Worm (Caenorhabditis elegans) whole organism, late embryonic: Measurements from ENCODE around the gene arx-6.

Experiments
- F13H6.1 ChIP-seq: sonication (generic microtip); optimal IDR thresholded peaks from 2 replicates; lab custom pipeline; 2016; ENCODE audit warnings: missing genetic modification characterization, missing compliant biosample characterization
- ceh-30 ChIP-seq: fragments of 150-350 bp; optimal IDR thresholded peaks from 2 replicates; lab custom pipeline; 2014; ENCODE audit warnings: missing biosample characterization, missing genetic modification characterization
- elt-2 ChIP-seq: sonication (generic microtip); optimal IDR thresholded peaks from 2 replicates; lab custom pipeline; 2016; ENCODE audit warnings: missing genetic modification reagents, missing genetic modification characterization, missing compliant biosample characterization
- hlh-30 ChIP-seq: sonication (generic microtip); optimal IDR thresholded peaks from 2 replicates; lab custom pipeline; 2017; ENCODE audit warnings: antibody characterized with exemption, missing genetic modification characterization, missing compliant biosample characterization; ENCODE audit not compliant: insufficient read depth
- npax-4 ChIP-seq: sonication (generic microtip); optimal IDR thresholded peaks from 2 replicates; lab custom pipeline; 2016; ENCODE audit warnings: missing genetic modification characterization, missing compliant biosample characterization
- pag-3 ChIP-seq: sonication (generic microtip); optimal IDR thresholded peaks from 2 replicates; lab custom pipeline; 2016; ENCODE audit warnings: missing compliant biosample characterization, missing genetic modification characterization, borderline replicate concordance
- sdc-2 ChIP-seq: sonication (generic microtip); optimal IDR thresholded peaks from 2 replicates; lab custom pipeline; 2016; ENCODE audit warnings: missing genotype, missing genetic modification characterization, missing compliant biosample characterization
- syd-9 ChIP-seq: sonication (generic microtip); optimal IDR thresholded peaks from 2 replicates; lab custom pipeline; 2016; ENCODE audit warnings: mild to moderate bottlenecking, missing genetic modification characterization, moderate library complexity, missing compliant biosample characterization

DNA sequence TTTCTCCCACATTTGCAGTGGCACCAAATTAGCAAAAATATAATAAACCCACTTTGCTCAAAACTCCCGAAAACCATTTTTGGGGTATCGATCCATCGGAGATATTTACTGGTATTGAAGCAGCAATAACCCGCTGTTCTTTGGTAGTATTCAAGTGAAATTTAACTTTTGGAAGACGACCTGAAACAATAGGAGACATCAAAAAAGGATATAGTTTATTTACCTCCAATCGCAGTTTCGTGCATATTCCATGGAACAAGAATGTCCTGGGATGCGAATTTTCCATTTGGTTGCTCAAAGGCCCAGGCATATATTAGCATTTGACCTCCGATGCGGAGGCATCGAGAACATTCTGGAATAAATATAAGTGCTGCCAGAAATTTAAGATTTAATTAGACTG, 5.1 kb upstream of the arx-6 start:
- TF ChIP-seq elt-2 (tag; lab: Kevin White, UChicago) (no peak), sdc-2 (no peak), syd-9 (tag; lab: Kevin White, UChicago) (no peak), hlh-30 (tag; lab: Kevin White, UChicago) (no peak), pag-3 (tag; lab: Kevin White, UChicago) (no peak), ceh-30 (tag; lab: Kevin White, UChicago) (no peak), npax-4 (tag; lab: Kevin White, UChicago) (no peak), F13H6.1 (tag; lab: Kevin White, UChicago) (no peak)
